Worm (Caenorhabditis elegans) whole organism, L1 larva: ENCODE results near the gene mtr-4.

ENCODE experiments used
- C04F5.9 ChIP-seq: sonication (generic microtip); optimal IDR thresholded peaks from 2 replicates; lab custom pipeline; 2016; ENCODE audit warnings: missing genetic modification characterization, missing compliant biosample characterization
- Y116A8C.19 ChIP-seq: sonication (generic microtip); optimal IDR thresholded peaks from 2 replicates; lab custom pipeline; 2016; ENCODE audit warnings: missing compliant biosample characterization, missing genetic modification characterization, borderline replicate concordance
- aly-2 ChIP-seq: fragments of 150-350 bp; optimal IDR thresholded peaks from 2 replicates; lab custom pipeline; 2014; ENCODE audit warnings: missing biosample characterization, missing genetic modification characterization
- ama-1 ChIP-seq: fragments of 150-350 bp; optimal IDR thresholded peaks from 2 replicates; lab custom pipeline; 2014
- blmp-1 ChIP-seq: fragments of 150-350 bp; optimal IDR thresholded peaks from 2 replicates; lab custom pipeline; 2014; ENCODE audit warnings: missing biosample characterization, missing genetic modification characterization
- ceh-63 ChIP-seq: fragments of 200-800 bp; sonication (Bioruptor generic); optimal IDR thresholded peaks from 2 replicates; lab custom pipeline; 2018; ENCODE audit warnings: mild to moderate bottlenecking, missing genetic modification characterization, missing compliant biosample characterization
- ceh-8 ChIP-seq: fragments of 200-800 bp; sonication (Bioruptor generic); optimal IDR thresholded peaks from 2 replicates; lab custom pipeline; 2018; ENCODE audit warnings: mild to moderate bottlenecking, missing genetic modification characterization, moderate library complexity, missing compliant biosample characterization
- ceh-82 ChIP-seq, 3 experiments: fragments of 150-350 bp in 1 of 3; sonication (generic microtip) in 2 of 3; optimal IDR thresholded peaks; 2 replicates each; lab custom pipeline; 2014 to 2017; ENCODE audit warnings: missing biosample characterization in 3 of 3, missing genetic modification characterization in 3 of 3
- ceh-88 ChIP-seq: fragments of 200-800 bp; sonication (Bioruptor generic); IDR thresholded peaks from 2 replicates; pipeline ENCODE4 v1.3.6; 2022; ENCODE audit warnings: missing genetic modification characterization, missing compliant biosample characterization
- ceh-90 ChIP-seq: sonication (generic microtip); optimal IDR thresholded peaks from 2 replicates; lab custom pipeline; 2016; ENCODE audit warnings: missing genetic modification characterization, missing compliant biosample characterization
- efl-3 ChIP-seq: fragments of 200-800 bp; sonication (Bioruptor generic); optimal IDR thresholded peaks from 2 replicates; lab custom pipeline; 2018; ENCODE audit warnings: mild to moderate bottlenecking, missing genetic modification characterization, missing compliant biosample characterization
- egl-27 ChIP-seq, 2 experiments: fragments of 150-350 bp in 1 of 2; sonication (generic microtip); optimal IDR thresholded peaks; 3 replicates each; lab custom pipeline; 2017 to 2018; ENCODE audit warnings: missing biosample characterization in 2 of 2, missing genetic modification characterization in 2 of 2, missing genetic modification reagents in 2 of 2
- elt-2 ChIP-seq: sonication (generic microtip); optimal IDR thresholded peaks from 2 replicates; lab custom pipeline; 2016; ENCODE audit warnings: missing genetic modification characterization, mild to moderate bottlenecking, inconsistent platforms, missing compliant biosample characterization, missing genetic modification reagents
- elt-3 ChIP-seq, 6 experiments: fragments of 150-350 bp in 1 of 6; sonication (generic microtip); optimal IDR thresholded peaks; 2 replicates each; lab custom pipeline; 2017 to 2018; ENCODE audit warnings: missing biosample characterization in 6 of 6, missing genetic modification characterization in 6 of 6, inconsistent platforms in 1 of 6
- fkh-10 ChIP-seq: sonication (generic microtip); optimal IDR thresholded peaks from 2 replicates; lab custom pipeline; 2017; ENCODE audit warnings: missing biosample characterization, missing genetic modification reagents, missing genetic modification characterization
- fkh-4 ChIP-seq: sonication (generic microtip); optimal IDR thresholded peaks from 2 replicates; lab custom pipeline; 2016; ENCODE audit warnings: missing compliant biosample characterization, missing genetic modification characterization, borderline replicate concordance
- fkh-8 ChIP-seq: sonication (generic microtip); optimal IDR thresholded peaks from 2 replicates; lab custom pipeline; 2016; ENCODE audit warnings: mild to moderate bottlenecking, missing genetic modification characterization, missing compliant biosample characterization
- grh-1 ChIP-seq: fragments of 200-800 bp; sonication (Bioruptor generic); IDR thresholded peaks from 2 replicates; pipeline ENCODE4 v1.3.6; 2022; ENCODE audit warnings: missing genetic modification reagents, missing genetic modification characterization, missing compliant biosample characterization
- hlh-17 ChIP-seq: fragments of 200-800 bp; sonication (Bioruptor generic); optimal IDR thresholded peaks from 2 replicates; lab custom pipeline; 2018; ENCODE audit warnings: missing genetic modification characterization, mild to moderate bottlenecking, missing compliant biosample characterization, moderate library complexity, borderline replicate concordance
- irx-1 ChIP-seq: sonication (generic microtip); optimal IDR thresholded peaks from 2 replicates; lab custom pipeline; 2016; ENCODE audit warnings: missing genetic modification characterization, missing compliant biosample characterization
- isw-1 ChIP-seq: fragments of 200-800 bp; sonication (Bioruptor generic); IDR thresholded peaks from 2 replicates; pipeline ENCODE4 v1.3.6; 2022; ENCODE audit warnings: missing genetic modification characterization, missing compliant biosample characterization
- lin-14 ChIP-seq: fragments of 200-800 bp; sonication (Bioruptor generic); optimal IDR thresholded peaks from 2 replicates; lab custom pipeline; 2018; ENCODE audit warnings: mild to moderate bottlenecking, missing genetic modification characterization, moderate library complexity, missing compliant biosample characterization
- lin-35 ChIP-seq, 2 experiments: fragments of 150-350 bp; optimal IDR thresholded peaks; 2 replicates each; lab custom pipeline; 2014; ENCODE audit warnings: missing biosample characterization in 2 of 2, missing genetic modification characterization in 2 of 2, missing genetic modification reagents in 2 of 2
- lin-39 ChIP-seq: fragments of 150-350 bp; optimal IDR thresholded peaks from 2 replicates; lab custom pipeline; 2014; ENCODE audit warnings: missing biosample characterization, missing genetic modification reagents, missing genetic modification characterization
- lsy-2 ChIP-seq, 2 experiments: fragments of 150-350 bp; optimal IDR thresholded peaks; 2 replicates each; lab custom pipeline; 2014; ENCODE audit warnings: missing biosample characterization in 2 of 2, missing genetic modification characterization in 2 of 2
- mdl-1 ChIP-seq, 2 experiments: fragments of 150-350 bp; optimal IDR thresholded peaks; 2 replicates each; lab custom pipeline; 2014 to 2017; ENCODE audit warnings: missing biosample characterization in 2 of 2, missing genetic modification characterization in 2 of 2, inconsistent platforms in 1 of 2
- mep-1 ChIP-seq: fragments of 150-350 bp; optimal IDR thresholded peaks from 2 replicates; lab custom pipeline; 2014; ENCODE audit warnings: missing biosample characterization, missing genetic modification characterization
- nhr-11 ChIP-seq: fragments of 150-350 bp; optimal IDR thresholded peaks from 2 replicates; lab custom pipeline; 2014; ENCODE audit warnings: missing biosample characterization, missing genetic modification characterization
- nhr-20 ChIP-seq: sonication (generic microtip); optimal IDR thresholded peaks from 2 replicates; lab custom pipeline; 2016; ENCODE audit warnings: mild to moderate bottlenecking, missing genetic modification characterization, missing compliant biosample characterization
- nhr-28 ChIP-seq: fragments of 150-350 bp; optimal IDR thresholded peaks from 2 replicates; lab custom pipeline; 2014; ENCODE audit warnings: missing biosample characterization, missing genetic modification characterization
- nhr-71 ChIP-seq: sonication (generic microtip); optimal IDR thresholded peaks from 2 replicates; lab custom pipeline; 2016; ENCODE audit warnings: mild to moderate bottlenecking, missing genetic modification characterization, moderate library complexity, missing compliant biosample characterization
- nhr-84 ChIP-seq: sonication (generic microtip); optimal IDR thresholded peaks from 2 replicates; lab custom pipeline; 2017; ENCODE audit warnings: missing biosample characterization, missing genetic modification characterization
- nhr-85 ChIP-seq: sonication (generic microtip); peaks from one replicate; lab custom pipeline; 2016; ENCODE audit warnings: missing genetic modification characterization, inconsistent platforms, missing compliant biosample characterization
- nhr-90 ChIP-seq: sonication (generic microtip); optimal IDR thresholded peaks from 2 replicates; lab custom pipeline; 2016; ENCODE audit warnings: mild to moderate bottlenecking, missing genetic modification characterization, missing compliant biosample characterization; ENCODE audit not compliant: poor library complexity
- pag-3 ChIP-seq: sonication (generic microtip); optimal IDR thresholded peaks from 2 replicates; lab custom pipeline; 2017; ENCODE audit warnings: missing genetic modification characterization, mild to moderate bottlenecking, missing compliant biosample characterization, antibody characterized with exemption, borderline replicate concordance; ENCODE audit not compliant: insufficient read depth
- pqm-1 ChIP-seq: sonication (generic microtip); optimal IDR thresholded peaks from 3 replicates; lab custom pipeline; 2017; ENCODE audit warnings: missing biosample characterization, missing genetic modification characterization
- snpc-4 ChIP-seq: fragments of 150-350 bp; optimal IDR thresholded peaks from 2 replicates; lab custom pipeline; 2014; ENCODE audit warnings: missing biosample characterization, missing genetic modification characterization
- sox-4 ChIP-seq: sonication (generic microtip); optimal IDR thresholded peaks from 2 replicates; lab custom pipeline; 2016; ENCODE audit warnings: missing genetic modification characterization, missing compliant biosample characterization
- swsn-7 ChIP-seq: sonication (generic microtip); optimal IDR thresholded peaks from 2 replicates; lab custom pipeline; 2016; ENCODE audit warnings: missing genetic modification characterization, missing compliant biosample characterization
- tbx-2 ChIP-seq: sonication (generic microtip); optimal IDR thresholded peaks from 2 replicates; lab custom pipeline; 2016; ENCODE audit warnings: missing genetic modification characterization, missing compliant biosample characterization
- tlp-1 ChIP-seq: fragments of 150-350 bp; optimal IDR thresholded peaks from 2 replicates; lab custom pipeline; 2014; ENCODE audit warnings: missing biosample characterization, missing genetic modification characterization
- unc-98 ChIP-seq: fragments of 200-800 bp; sonication (Bioruptor generic); IDR thresholded peaks from 2 replicates; pipeline ENCODE4 v1.3.6; 2022; ENCODE audit warnings: missing genetic modification characterization, missing compliant biosample characterization
- xbp-1 ChIP-seq: sonication (generic microtip); optimal IDR thresholded peaks from 2 replicates; lab custom pipeline; 2016; ENCODE audit warnings: missing genetic modification characterization, missing compliant biosample characterization
- zag-1 ChIP-seq: fragments of 150-350 bp; optimal IDR thresholded peaks from 2 replicates; lab custom pipeline; 2014; ENCODE audit warnings: missing biosample characterization, missing genetic modification characterization
- zip-4 ChIP-seq: fragments of 200-800 bp; sonication (Bioruptor generic); optimal IDR thresholded peaks from 2 replicates; lab custom pipeline; 2018; ENCODE audit warnings: mild to moderate bottlenecking, missing genetic modification characterization, moderate library complexity, missing compliant biosample characterization
- ztf-4 ChIP-seq: fragments of 150-350 bp; optimal IDR thresholded peaks from 2 replicates; lab custom pipeline; 2014; ENCODE audit warnings: missing biosample characterization, missing genetic modification characterization

Gene mtr-4

DNA sequence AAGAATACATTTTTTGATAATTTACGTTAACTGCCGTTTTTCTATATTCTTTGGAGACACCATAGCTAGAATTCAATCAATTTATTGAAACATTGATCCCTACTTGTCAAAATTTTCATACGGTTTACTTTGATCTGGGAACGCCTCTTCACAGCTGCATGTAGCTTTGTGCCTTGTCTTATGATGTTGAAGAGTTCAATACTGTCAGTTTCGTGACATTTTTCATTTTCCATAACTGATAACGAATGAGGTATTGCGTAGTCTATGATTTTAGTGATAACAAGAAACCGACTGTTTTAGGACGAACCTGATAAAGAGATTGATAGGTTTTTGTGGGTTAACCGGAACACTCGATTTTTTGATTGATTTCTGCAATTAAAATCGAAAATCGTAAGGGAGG is 24.1 kb upstream of the mtr-4 start:
- TF ChIP-seq nhr-90 (tag; lab: Kevin White, UChicago) (no peak), blmp-1 (tag; lab: Kevin White, UChicago) (peak; percentile 16), lin-14 (GFP tag; lab: Kevin White, UChicago) (peak; percentile 33), elt-2 (tag; lab: Kevin White, UChicago) (peak; percentile 95), pqm-1 (tag; lab: Kevin White, UChicago) (peak; percentile 88), ceh-8 (GFP tag; lab: Kevin White, UChicago) (no peak), nhr-85 (tag; lab: Kevin White, UChicago) (peak; percentile 25), zag-1 (no peak), nhr-71 (tag; lab: Kevin White, UChicago) (peak; percentile 19), egl-27 (tag; optimal IDR thresholded peaks at IDR 0.05; lab: Kevin White, UChicago) (no peak), tlp-1 (tag; lab: Kevin White, UChicago) (peak; percentile 84), lin-35 (GFP tag; optimal IDR thresholded peaks at IDR 0.05; lab: Kevin White, UChicago) (peak in 1 of 2 experiments; percentile 49), xbp-1 (tag; lab: Kevin White, UChicago) (no peak), isw-1 (GFP tag; lab: Robert Waterston, UW) (no peak), pag-3 (tag; lab: Kevin White, UChicago) (no peak), tbx-2 (tag; lab: Kevin White, UChicago) (no peak), elt-3 (tag; optimal IDR thresholded peaks at IDR 0.05; lab: Kevin White, UChicago) (peak in 1 of 6 experiments; percentile 23), nhr-20 (tag; lab: Kevin White, UChicago) (peak; percentile 9), nhr-28 (tag; lab: Kevin White, UChicago) (no peak)

DNA sequence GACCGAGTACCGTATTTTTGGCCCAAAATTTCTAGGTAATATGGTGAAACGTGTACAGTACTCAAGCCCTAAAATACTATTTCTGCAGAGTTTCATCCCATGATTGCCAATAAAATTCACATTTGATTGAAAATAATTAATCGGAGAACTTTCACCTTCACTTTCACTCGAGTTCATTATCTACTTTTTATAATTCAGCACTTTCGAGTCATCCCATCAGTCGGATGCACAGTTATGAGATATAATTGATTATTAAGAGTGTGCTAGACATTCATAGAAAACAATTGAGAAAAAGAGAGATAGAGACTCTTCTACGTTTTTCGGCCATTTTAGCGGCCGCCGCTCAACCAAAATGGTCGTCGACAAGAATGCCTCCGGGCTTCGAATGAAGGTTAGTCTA is 22.8 kb upstream of the mtr-4 start, which contains the start of gene fat-3:
Gene fat-3, plus strand, starts transcription at position 313 of the 400 bp plus-strand sequence.
- TF ChIP-seq blmp-1 (tag; lab: Kevin White, UChicago) (peak; percentile 65), elt-2 (tag; lab: Kevin White, UChicago) (peak; percentile 71), efl-3 (GFP tag; lab: Kevin White, UChicago) (no peak), nhr-20 (tag; lab: Kevin White, UChicago) (peak; percentile 1), nhr-84 (tag; lab: Kevin White, UChicago) (no peak), lsy-2 (tag; optimal IDR thresholded peaks at IDR 0.05; lab: Kevin White, UChicago) (peak in 1 of 2 experiments; percentile 44), fkh-8 (no peak), mep-1 (peak; percentile 3), nhr-71 (tag; lab: Kevin White, UChicago) (peak; percentile 18), lin-14 (GFP tag; lab: Kevin White, UChicago) (peak; percentile 9), mdl-1 (tag; optimal IDR thresholded peaks at IDR 0.05; lab: Kevin White, UChicago) (no peak), lin-35 (GFP tag; optimal IDR thresholded peaks at IDR 0.05; lab: Kevin White, UChicago) (peak in 1 of 2 experiments; percentile 3)

DNA sequence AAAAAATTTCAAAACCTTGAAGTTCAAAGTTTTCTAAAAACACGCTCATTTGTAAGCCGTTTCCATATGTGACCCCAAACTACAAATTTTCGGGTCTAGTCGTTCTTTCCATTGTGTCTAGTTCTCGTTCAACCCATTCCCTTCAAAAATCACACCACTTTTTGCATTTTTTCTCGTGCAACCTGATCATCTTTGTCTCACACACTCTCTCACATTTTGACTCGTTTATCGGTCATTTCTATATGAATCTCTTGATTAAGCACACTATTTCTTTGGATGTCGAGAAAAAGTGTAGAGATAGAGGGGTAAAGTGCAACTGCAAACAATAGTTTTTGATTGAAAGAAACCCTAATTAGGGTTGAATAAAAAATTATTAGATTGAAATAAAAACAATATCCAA is 21.9 kb upstream of the mtr-4 start:
- no peak for TF ChIP-seq zip-4 (GFP tag; lab: Kevin White, UChicago)
- TF ChIP-seq ceh-63 (GFP tag; lab: Kevin White, UChicago), result no peak
- TF ChIP-seq pag-3 (tag; lab: Kevin White, UChicago), result no peak
- TF ChIP-seq unc-98, result no peak
- TF ChIP-seq blmp-1 (tag; lab: Kevin White, UChicago), result peak; percentile 69
- no peak for TF ChIP-seq fkh-10 (GFP tag; lab: Kevin White, UChicago)
- TF ChIP-seq snpc-4 (tag; lab: Kevin White, UChicago), result no peak
- no peak for TF ChIP-seq fkh-4 (tag; lab: Kevin White, UChicago)
- peak; percentile 82 for TF ChIP-seq nhr-71 (tag; lab: Kevin White, UChicago)
- peak; percentile 87 for TF ChIP-seq nhr-85 (tag; lab: Kevin White, UChicago)
- TF ChIP-seq ceh-82 (tag; optimal IDR thresholded peaks at IDR 0.05; lab: Kevin White, UChicago), result peak in 1 of 3 experiments; percentile 18
- peak; percentile 33; the same call in 1 of the 2 replicates for TF ChIP-seq grh-1
- TF ChIP-seq sox-4 (tag; lab: Kevin White, UChicago), result no peak
- TF ChIP-seq zag-1, result no peak
- no peak for TF ChIP-seq ceh-90 (tag; lab: Kevin White, UChicago)
- no peak for TF ChIP-seq ceh-88 (GFP tag; lab: Robert Waterston, UW)
- no peak for TF ChIP-seq isw-1 (GFP tag; lab: Robert Waterston, UW)
- TF ChIP-seq egl-27 (tag; optimal IDR thresholded peaks at IDR 0.05; lab: Kevin White, UChicago), result no peak
- TF ChIP-seq lin-39 (tag; lab: Kevin White, UChicago), result no peak
- TF ChIP-seq irx-1 (tag; lab: Kevin White, UChicago), result peak; percentile 17
- peak; percentile 31 for TF ChIP-seq ztf-4
- TF ChIP-seq Y116A8C.19, result no peak
- TF ChIP-seq C04F5.9 (tag; lab: Kevin White, UChicago), result no peak
- no peak for TF ChIP-seq nhr-28 (tag; lab: Kevin White, UChicago)
- no peak for TF ChIP-seq ama-1 (lab: Kevin White, UChicago)
- no peak for TF ChIP-seq pqm-1 (tag; lab: Kevin White, UChicago)
- TF ChIP-seq aly-2, result peak; percentile 62
- no peak for TF ChIP-seq hlh-17 (GFP tag; lab: Kevin White, UChicago)
- peak; percentile 41 for TF ChIP-seq xbp-1 (tag; lab: Kevin White, UChicago)
- TF ChIP-seq nhr-11 (tag; lab: Kevin White, UChicago), result no peak
- TF ChIP-seq swsn-7 (tag; lab: Kevin White, UChicago), result peak; percentile 32
